Fruit fly (Drosophila melanogaster) whole organism, embryonic: ENCODE results near the gene Syx5.

Experiments used
- Abd-B ChIP-seq: fragments of 200-800 bp; sonication (Bioruptor generic); optimal IDR thresholded peaks from 2 replicates; lab custom pipeline; 2018; ENCODE audit warnings: missing biosample characterization, mild to moderate bottlenecking, missing genetic modification characterization, moderate library complexity
- Ada2b ChIP-seq: fragments of 200-800 bp; sonication (Bioruptor generic); IDR thresholded peaks from 2 replicates; pipeline ENCODE4 v1.3.6; 2022; ENCODE audit warnings: missing biosample characterization, missing genetic modification characterization
- Atf6 ChIP-seq: fragments of 200-800 bp; sonication (Bioruptor generic); IDR thresholded peaks from 2 replicates; pipeline ENCODE4 v1.3.6; 2022; ENCODE audit warnings: missing biosample characterization, missing genetic modification characterization
- CG12071 ChIP-seq: fragments of 200-800 bp; sonication (Bioruptor generic); optimal IDR thresholded peaks from 3 replicates; lab custom pipeline; 2018; ENCODE audit warnings: missing biosample characterization, mild to moderate bottlenecking, missing genetic modification characterization
- CG15269 ChIP-seq: fragments of 200-800 bp; sonication (Bioruptor generic); optimal IDR thresholded peaks from 2 replicates; lab custom pipeline; 2018; ENCODE audit warnings: missing biosample characterization, mild to moderate bottlenecking, missing genetic modification characterization, moderate library complexity
- CG18476 ChIP-seq: fragments of 200-800 bp; sonication (Bioruptor generic); optimal IDR thresholded peaks from 2 replicates; lab custom pipeline; 2016; ENCODE audit warnings: missing biosample characterization, mild to moderate bottlenecking, missing genetic modification characterization
- CG18599 ChIP-seq: fragments of 200-800 bp; sonication (Bioruptor generic); optimal IDR thresholded peaks from 3 replicates; lab custom pipeline; 2017; ENCODE audit warnings: missing biosample characterization, missing genetic modification characterization, mild to moderate bottlenecking, moderate library complexity, missing genetic modification reagents
- CG31388 ChIP-seq: fragments of 200-800 bp; sonication (Bioruptor generic); optimal IDR thresholded peaks from 2 replicates; lab custom pipeline; 2016; ENCODE audit warnings: missing biosample characterization, missing genetic modification characterization
- CG32772 ChIP-seq: fragments of 200-800 bp; sonication (Bioruptor generic); IDR thresholded peaks from 2 replicates; pipeline ENCODE4 v1.3.6; 2022; ENCODE audit warnings: missing biosample characterization, missing genetic modification characterization
- CG4820 ChIP-seq: fragments of 200-800 bp; sonication (Bioruptor generic); optimal IDR thresholded peaks from 3 replicates; lab custom pipeline; 2016; ENCODE audit warnings: missing biosample characterization, missing genetic modification characterization
- CG6765 ChIP-seq: fragments of 200-800 bp; sonication (Bioruptor generic); optimal IDR thresholded peaks from 3 replicates; lab custom pipeline; 2017; ENCODE audit warnings: missing biosample characterization, mild to moderate bottlenecking, missing genetic modification characterization
- CG7839 ChIP-seq: fragments of 200-800 bp; sonication (Bioruptor generic); optimal IDR thresholded peaks from 3 replicates; lab custom pipeline; 2018; ENCODE audit warnings: missing biosample characterization, mild to moderate bottlenecking, missing genetic modification characterization, moderate library complexity
- CG7963 ChIP-seq: fragments of 200-800 bp; sonication (Bioruptor generic); IDR thresholded peaks from 3 replicates; pipeline ENCODE4 v1.3.6; 2022; ENCODE audit warnings: missing biosample characterization, missing genetic modification characterization; ENCODE audit not compliant: partially characterized antibody
- CG8388 ChIP-seq: fragments of 200-800 bp; sonication (Bioruptor generic); optimal IDR thresholded peaks from 2 replicates; lab custom pipeline; 2019; ENCODE audit warnings: missing biosample characterization, mild to moderate bottlenecking, missing genetic modification characterization, moderate library complexity
- CG9437 ChIP-seq: fragments of 200-800 bp; sonication (Bioruptor generic); optimal IDR thresholded peaks from 2 replicates; lab custom pipeline; 2018; ENCODE audit warnings: missing biosample characterization, mild to moderate bottlenecking, missing genetic modification characterization
- CG9609 ChIP-seq: fragments of 200-800 bp; sonication (Bioruptor generic); optimal IDR thresholded peaks from 3 replicates; lab custom pipeline; 2016; ENCODE audit warnings: missing biosample characterization, missing genetic modification characterization
- CTCF ChIP-seq: fragments of 200-800 bp; sonication (Bioruptor generic); optimal IDR thresholded peaks from 2 replicates; lab custom pipeline; 2017; ENCODE audit warnings: missing biosample characterization, mild to moderate bottlenecking, missing genetic modification characterization, moderate library complexity
- Dek ChIP-seq: fragments of 200-800 bp; sonication (Bioruptor generic); optimal IDR thresholded peaks from 3 replicates; lab custom pipeline; 2019; ENCODE audit warnings: missing biosample characterization, mild to moderate bottlenecking, missing genetic modification characterization, moderate library complexity
- Dp ChIP-seq: fragments of 200-800 bp; sonication (Bioruptor generic); optimal IDR thresholded peaks from 2 replicates; lab custom pipeline; 2018; ENCODE audit warnings: missing biosample characterization, mild to moderate bottlenecking, missing genetic modification characterization, moderate library complexity
- E2f2 ChIP-seq: fragments of 200-800 bp; sonication (Bioruptor generic); IDR thresholded peaks from 2 replicates; pipeline ENCODE4 v1.3.6; 2022; ENCODE audit warnings: missing biosample characterization, missing genetic modification characterization
- HLHmδ ChIP-seq: fragments of 200-800 bp; sonication (Bioruptor generic); optimal IDR thresholded peaks from 2 replicates; lab custom pipeline; 2018; ENCODE audit warnings: missing biosample characterization, mild to moderate bottlenecking, missing genetic modification characterization, moderate library complexity
- Kr ChIP-seq: fragments of 200-800 bp; sonication (Bioruptor generic); optimal IDR thresholded peaks from 2 replicates; lab custom pipeline; 2017; ENCODE audit warnings: missing biosample characterization, mild to moderate bottlenecking, missing genetic modification characterization
- Lpt ChIP-seq: fragments of >200 bp; optimal IDR thresholded peaks from 2 replicates; lab custom pipeline; 2018; ENCODE audit warnings: missing biosample characterization, missing genetic modification characterization
- Nf-YB ChIP-seq: fragments of 200-800 bp; sonication (Bioruptor generic); optimal IDR thresholded peaks from 3 replicates; lab custom pipeline; 2019; ENCODE audit warnings: missing biosample characterization, mild to moderate bottlenecking, missing genetic modification characterization, moderate library complexity
- Oli ChIP-seq: fragments of 200-800 bp; sonication (Bioruptor generic); optimal IDR thresholded peaks from 2 replicates; lab custom pipeline; 2018; ENCODE audit warnings: missing biosample characterization, mild to moderate bottlenecking, missing genetic modification characterization, moderate library complexity
- Optix ChIP-seq: fragments of 200-800 bp; sonication (Bioruptor generic); IDR thresholded peaks from 3 replicates; pipeline ENCODE4 v1.3.6; 2022; ENCODE audit warnings: missing biosample characterization, missing genetic modification characterization
- Stat92E ChIP-seq, 3 experiments: fragments of >200 bp in 2 of 3; fragments of 200-800 bp in 1 of 3; sonication (Bioruptor generic) in 1 of 3; optimal IDR thresholded peaks; 2 replicates each; lab custom pipeline; 2017 to 2019; ENCODE audit warnings: missing biosample characterization in 3 of 3, missing genetic modification characterization in 3 of 3, mild to moderate bottlenecking in 1 of 3, moderate library complexity in 1 of 3
- Taf1 ChIP-seq: fragments of 200-800 bp; sonication (Bioruptor generic); IDR thresholded peaks from 2 replicates; pipeline ENCODE4 v1.3.6; 2022; ENCODE audit warnings: missing biosample characterization, missing genetic modification characterization
- Xbp1 ChIP-seq: fragments of 200-800 bp; sonication (Bioruptor generic); optimal IDR thresholded peaks from 3 replicates; lab custom pipeline; 2016; ENCODE audit warnings: missing biosample characterization, mild to moderate bottlenecking, missing genetic modification characterization
- al ChIP-seq: fragments of 200-800 bp; sonication (Bioruptor generic); IDR thresholded peaks from 2 replicates; pipeline ENCODE4 v1.3.6; 2022; ENCODE audit warnings: missing biosample characterization, missing genetic modification characterization
- amos ChIP-seq: fragments of 200-800 bp; sonication (Bioruptor generic); IDR thresholded peaks from 2 replicates; pipeline ENCODE4 v1.3.6; 2022; ENCODE audit warnings: missing biosample characterization, missing genetic modification characterization; ENCODE audit not compliant: partially characterized antibody
- ase ChIP-seq: fragments of 200-800 bp; sonication (Bioruptor generic); IDR thresholded peaks from 3 replicates; pipeline ENCODE4 v1.3.6; 2022; ENCODE audit warnings: missing biosample characterization, missing genetic modification characterization
- az2 ChIP-seq: fragments of 200-800 bp; sonication (Bioruptor generic); optimal IDR thresholded peaks from 3 replicates; lab custom pipeline; 2016; ENCODE audit warnings: missing biosample characterization, missing genetic modification characterization
- bbx ChIP-seq: fragments of 200-800 bp; sonication (Bioruptor generic); IDR thresholded peaks from 2 replicates; pipeline ENCODE4 v1.3.6; 2022; ENCODE audit warnings: missing biosample characterization, missing genetic modification characterization; ENCODE audit not compliant: partially characterized antibody
- bsh ChIP-seq, 2 experiments: fragments of 200-800 bp; sonication (Bioruptor generic); optimal IDR thresholded peaks; 2 replicates each; lab custom pipeline; 2017 to 2018; ENCODE audit warnings: mild to moderate bottlenecking in 2 of 2, missing biosample characterization in 2 of 2, missing genetic modification characterization in 2 of 2, moderate library complexity in 1 of 2
- cato ChIP-seq: fragments of 200-800 bp; sonication (Bioruptor generic); optimal IDR thresholded peaks from 2 replicates; lab custom pipeline; 2016; ENCODE audit warnings: missing biosample characterization, missing genetic modification characterization, borderline replicate concordance
- crp ChIP-seq, 2 experiments: fragments of 200-800 bp; sonication (Bioruptor generic); optimal IDR thresholded peaks; 2 replicates in 1 of 2; 3 replicates in 1 of 2; lab custom pipeline; 2017; ENCODE audit warnings: missing biosample characterization in 2 of 2, missing genetic modification characterization in 2 of 2, mild to moderate bottlenecking in 1 of 2, moderate library complexity in 1 of 2
- emc ChIP-seq: fragments of 200-800 bp; sonication (Bioruptor generic); optimal IDR thresholded peaks from 2 replicates; lab custom pipeline; 2016; ENCODE audit warnings: missing biosample characterization, missing genetic modification characterization
- en ChIP-seq: fragments of 200-800 bp; sonication (Bioruptor generic); optimal IDR thresholded peaks from 2 replicates; lab custom pipeline; 2016; ENCODE audit warnings: missing biosample characterization, missing genetic modification characterization
- grau ChIP-seq: fragments of 200-800 bp; optimal IDR thresholded peaks from 3 replicates; lab custom pipeline; 2019; ENCODE audit warnings: missing biosample characterization, mild to moderate bottlenecking, missing genetic modification characterization, moderate library complexity
- kah ChIP-seq: fragments of 200-800 bp; sonication (Bioruptor generic); optimal IDR thresholded peaks from 2 replicates; lab custom pipeline; 2018; ENCODE audit warnings: missing biosample characterization, mild to moderate bottlenecking, missing genetic modification characterization
- kni ChIP-seq: fragments of 200-800 bp; sonication (Bioruptor generic); optimal IDR thresholded peaks from 3 replicates; lab custom pipeline; 2017; ENCODE audit warnings: mild to moderate bottlenecking, missing biosample characterization, missing genetic modification reagents, missing genetic modification characterization
- knrl ChIP-seq: fragments of 200-800 bp; sonication (Bioruptor generic); IDR thresholded peaks from 3 replicates; pipeline ENCODE4 v1.3.6; 2022; ENCODE audit warnings: missing biosample characterization, missing genetic modification characterization; ENCODE audit not compliant: partially characterized antibody
- lov ChIP-seq, 2 experiments: fragments of 200-800 bp in 1 of 2; fragments of >200 bp in 1 of 2; sonication (Bioruptor generic) in 1 of 2; IDR thresholded peaks in 1 of 2; optimal IDR thresholded peaks in 1 of 2; 2 replicates in 1 of 2; 3 replicates in 1 of 2; pipeline versions ENCODE4 v1.3.6 to Lab custom; 2017 to 2022; ENCODE audit warnings: missing biosample characterization in 1 of 2, missing genetic modification characterization in 1 of 2
- p53 ChIP-seq: fragments of 200-800 bp; sonication (Bioruptor generic); optimal IDR thresholded peaks from 2 replicates; lab custom pipeline; 2016; ENCODE audit warnings: missing biosample characterization, missing genetic modification characterization
- pb ChIP-seq: fragments of 200-800 bp; sonication (Bioruptor generic); optimal IDR thresholded peaks from 3 replicates; lab custom pipeline; 2016; ENCODE audit warnings: missing biosample characterization, missing genetic modification characterization
- peb ChIP-seq: fragments of 200-800 bp; sonication (Bioruptor generic); IDR thresholded peaks from 2 replicates; pipeline ENCODE4 v1.3.6; 2022; ENCODE audit warnings: missing biosample characterization, missing genetic modification characterization
- pnt ChIP-seq: fragments of 200-800 bp; sonication (Bioruptor generic); optimal IDR thresholded peaks from 3 replicates; lab custom pipeline; 2016; ENCODE audit warnings: missing biosample characterization, missing genetic modification characterization
- ssp ChIP-seq: fragments of 200-800 bp; sonication (Bioruptor generic); IDR thresholded peaks from 2 replicates; pipeline ENCODE4 v1.3.6; 2022; ENCODE audit warnings: missing biosample characterization, missing genetic modification characterization
- unpg ChIP-seq: fragments of 200-800 bp; sonication (Bioruptor generic); optimal IDR thresholded peaks from 3 replicates; lab custom pipeline; 2018; ENCODE audit warnings: missing biosample characterization, mild to moderate bottlenecking, missing genetic modification characterization, moderate library complexity

Gene Syx5

dm6 chr2L:16272730-16273129 is 34.4 kb upstream of the Syx5 start (continued):
- TF ChIP-seq lov (optimal IDR thresholded peaks at IDR 0.05; lab: Kevin White, UChicago) (no peak), lov (GFP tag; IDR thresholded peaks at IDR 0.05; lab: Robert Waterston, UW) (no peak), Ada2b (GFP tag; lab: Robert Waterston, UW) (0 out of 2 replicates have a peak, but pooled peaks have one; percentile 6), CG32772 (no peak), CTCF (GFP tag; lab: Kevin White, UChicago) (no peak), CG18476 (GFP tag; lab: Kevin White, UChicago) (no peak), CG7839 (no peak), Optix (GFP tag; lab: Robert Waterston, UW) (no peak), CG6765 (GFP tag; lab: Kevin White, UChicago) (no peak), al (GFP tag; lab: Robert Waterston, UW) (no peak), kni (GFP tag; lab: Kevin White, UChicago) (peak; percentile 79), CG7963 (no peak), Atf6 (peak; percentile 39; the same call in 1 of the 2 replicates), Abd-B (GFP tag; lab: Kevin White, UChicago) (no peak), Kr (GFP tag; lab: Kevin White, UChicago) (no peak), Lpt (no peak), Stat92E (GFP tag; optimal IDR thresholded peaks at IDR 0.05; lab: Kevin White, UChicago) (no peak), CG4820 (GFP tag; lab: Kevin White, UChicago) (no peak), Oli (tag; lab: Kevin White, UChicago) (no peak), CG18599 (GFP tag; lab: Kevin White, UChicago) (peak; percentile 75), pb (GFP tag; lab: Kevin White, UChicago) (no peak), CG8388 (no peak), pnt (GFP tag; lab: Kevin White, UChicago) (no peak), Taf1 (no peak), emc (GFP tag; lab: Kevin White, UChicago) (no peak), Xbp1 (GFP tag; lab: Kevin White, UChicago) (no peak), amos (no peak), CG12071 (GFP tag; lab: Kevin White, UChicago) (peak; percentile 51), grau (no peak), Dek (tag; lab: Kevin White, UChicago) (no peak), p53 (GFP tag; lab: Kevin White, UChicago) (no peak), kah (GFP tag; lab: Kevin White, UChicago) (peak; percentile 43), bsh (GFP tag; optimal IDR thresholded peaks at IDR 0.05; lab: Kevin White, UChicago) (peak in 1 of 2 experiments; percentile 34), unpg (GFP tag; lab: Kevin White, UChicago) (peak; percentile 16), ssp (GFP tag; lab: Robert Waterston, UW) (no peak), az2 (no peak), HLHmδ (peak; percentile 15), en (no peak), Dp (no peak), knrl (no peak), CG31388 (GFP tag; lab: Kevin White, UChicago) (no peak), E2f2 (GFP tag; lab: Robert Waterston, UW) (peak; percentile 25; the same call in 1 of the 2 replicates), CG9437 (GFP tag; lab: Kevin White, UChicago) (no peak), CG9609 (no peak), bbx (no peak), ase (GFP tag; lab: Robert Waterston, UW) (no peak), peb (GFP tag; lab: Robert Waterston, UW) (no peak), CG15269 (tag; lab: Kevin White, UChicago) (no peak), cato (no peak), Nf-YB (GFP tag; lab: Kevin White, UChicago) (no peak), crp (GFP tag; optimal IDR thresholded peaks at IDR 0.05; lab: Kevin White, UChicago) (peak in 1 of 2 experiments; percentile 78)
